Fruit fly (Drosophila melanogaster) whole organism, prepupa: ENCODE results near the gene CG7556.

Source experiments
- CG10669 ChIP-seq: fragments of 200-800 bp; sonication (Bioruptor generic); optimal IDR thresholded peaks from 3 replicates; lab custom pipeline; 2018; ENCODE audit warnings: missing biosample characterization, mild to moderate bottlenecking, missing genetic modification characterization, moderate library complexity
- CG11294 ChIP-seq: fragments of 200-800 bp; sonication (Bioruptor generic); IDR thresholded peaks from 2 replicates; pipeline ENCODE4 v1.3.6; 2022; ENCODE audit warnings: missing biosample characterization, missing genetic modification characterization
- CG11762 ChIP-seq: fragments of 200-800 bp; sonication (Bioruptor generic); optimal IDR thresholded peaks from 3 replicates; lab custom pipeline; 2016; ENCODE audit warnings: missing biosample characterization, missing genetic modification characterization; ENCODE audit not compliant: insufficient read depth
- CG11902 ChIP-seq: fragments of 200-800 bp; sonication (Bioruptor generic); optimal IDR thresholded peaks from 3 replicates; lab custom pipeline; 2016; ENCODE audit warnings: missing biosample characterization, missing genetic modification characterization
- CG15336 ChIP-seq: fragments of 200-800 bp; sonication (Bioruptor generic); IDR thresholded peaks from 2 replicates; pipeline ENCODE4 v1.3.6; 2022; ENCODE audit warnings: missing biosample characterization, missing genetic modification characterization
- CG1621 ChIP-seq: fragments of 200-800 bp; sonication (Bioruptor generic); optimal IDR thresholded peaks from 3 replicates; lab custom pipeline; 2018; ENCODE audit warnings: missing biosample characterization, mild to moderate bottlenecking, missing genetic modification characterization
- CG16779 ChIP-seq: fragments of 200-800 bp; sonication (Bioruptor generic); optimal IDR thresholded peaks from 3 replicates; lab custom pipeline; 2017; ENCODE audit warnings: missing biosample characterization, mild to moderate bottlenecking, missing genetic modification characterization
- CG3032 ChIP-seq: fragments of 200-800 bp; optimal IDR thresholded peaks from 2 replicates; lab custom pipeline; 2019; ENCODE audit warnings: missing biosample characterization, mild to moderate bottlenecking, missing genetic modification characterization, moderate library complexity
- CG32006 ChIP-seq: fragments of 200-800 bp; sonication (Bioruptor generic); optimal IDR thresholded peaks from 3 replicates; lab custom pipeline; 2017; ENCODE audit warnings: missing biosample characterization, mild to moderate bottlenecking, missing genetic modification characterization
- CG6163 ChIP-seq: fragments of 200-800 bp; sonication (Bioruptor generic); IDR thresholded peaks from 3 replicates; pipeline ENCODE4 v1.3.6; 2022; ENCODE audit warnings: missing biosample characterization, missing genetic modification characterization
- CG6276 ChIP-seq: fragments of 200-800 bp; sonication (Bioruptor generic); optimal IDR thresholded peaks from 2 replicates; lab custom pipeline; 2017; ENCODE audit warnings: missing biosample characterization, mild to moderate bottlenecking, missing genetic modification characterization
- CG6808 ChIP-seq: fragments of 200-800 bp; sonication (Bioruptor generic); optimal IDR thresholded peaks from 3 replicates; lab custom pipeline; 2017; ENCODE audit warnings: missing biosample characterization, missing genetic modification characterization, mild to moderate bottlenecking, moderate library complexity, missing genetic modification reagents
- CG8119 ChIP-seq: fragments of 200-800 bp; sonication (Bioruptor generic); IDR thresholded peaks from 3 replicates; pipeline ENCODE4 v1.3.6; 2022; ENCODE audit warnings: missing biosample characterization, missing genetic modification characterization
- CG8319 ChIP-seq: fragments of 200-800 bp; sonication (Bioruptor generic); optimal IDR thresholded peaks from 3 replicates; lab custom pipeline; 2016; ENCODE audit warnings: missing biosample characterization, missing genetic modification characterization
- CG8632 ChIP-seq: fragments of 200-800 bp; sonication (Bioruptor generic); optimal IDR thresholded peaks from 3 replicates; lab custom pipeline; 2016; ENCODE audit warnings: missing biosample characterization, missing genetic modification characterization
- CG9139 ChIP-seq: fragments of 200-800 bp; sonication (Bioruptor generic); optimal IDR thresholded peaks from 3 replicates; lab custom pipeline; 2017; ENCODE audit warnings: missing biosample characterization, mild to moderate bottlenecking, missing genetic modification characterization
- Eip75B ChIP-seq: fragments of 200-800 bp; sonication (Bioruptor generic); optimal IDR thresholded peaks from 3 replicates; lab custom pipeline; 2016; ENCODE audit warnings: missing biosample characterization, missing genetic modification characterization
- Eip78C ChIP-seq: fragments of 200-800 bp; sonication (Bioruptor generic); peaks from one replicate; lab custom pipeline; 2016; ENCODE audit warnings: missing biosample characterization, missing genetic modification characterization
- Eip93F ChIP-seq: fragments of 200-800 bp; sonication (Bioruptor generic); optimal IDR thresholded peaks from 2 replicates; lab custom pipeline; 2016; ENCODE audit warnings: missing biosample characterization, mild to moderate bottlenecking, missing genetic modification characterization
- Ets96B ChIP-seq: fragments of 200-800 bp; optimal IDR thresholded peaks from 2 replicates; lab custom pipeline; 2019; ENCODE audit warnings: missing biosample characterization, mild to moderate bottlenecking, missing genetic modification characterization, moderate library complexity
- Gug ChIP-seq: fragments of 200-800 bp; sonication (Bioruptor generic); IDR thresholded peaks from 2 replicates; pipeline ENCODE4 v1.3.6; 2022; ENCODE audit warnings: missing biosample characterization, missing genetic modification characterization
- Hr39 ChIP-seq: fragments of 200-800 bp; sonication (Bioruptor generic); optimal IDR thresholded peaks from 2 replicates; lab custom pipeline; 2016; ENCODE audit warnings: missing biosample characterization, missing genetic modification characterization
- Hr4 ChIP-seq: fragments of 200-800 bp; sonication (Bioruptor generic); optimal IDR thresholded peaks from 3 replicates; lab custom pipeline; 2016; ENCODE audit warnings: missing biosample characterization, missing genetic modification characterization
- Lpt ChIP-seq: fragments of 200-800 bp; sonication (Bioruptor generic); optimal IDR thresholded peaks from 3 replicates; lab custom pipeline; 2016; ENCODE audit warnings: missing biosample characterization, missing genetic modification characterization
- OdsH ChIP-seq: fragments of 200-800 bp; sonication (Bioruptor generic); optimal IDR thresholded peaks from 3 replicates; lab custom pipeline; 2016; ENCODE audit warnings: missing biosample characterization, missing genetic modification characterization
- Sox102F ChIP-seq: fragments of 200-800 bp; sonication (Bioruptor generic); optimal IDR thresholded peaks from 2 replicates; lab custom pipeline; 2016; ENCODE audit warnings: missing biosample characterization, mild to moderate bottlenecking, missing genetic modification characterization
- Sox14 ChIP-seq: fragments of 200-800 bp; sonication (Bioruptor generic); optimal IDR thresholded peaks from 3 replicates; lab custom pipeline; 2016; ENCODE audit warnings: missing biosample characterization, missing genetic modification characterization
- Sox15 ChIP-seq: fragments of 200-800 bp; sonication (Bioruptor generic); optimal IDR thresholded peaks from 3 replicates; lab custom pipeline; 2016; ENCODE audit warnings: missing biosample characterization, missing genetic modification characterization
- achi ChIP-seq: fragments of 200-800 bp; sonication (Bioruptor generic); optimal IDR thresholded peaks from 3 replicates; lab custom pipeline; 2016; ENCODE audit warnings: missing biosample characterization, missing genetic modification characterization
- acj6 ChIP-seq: fragments of 200-800 bp; sonication (Bioruptor generic); optimal IDR thresholded peaks from 3 replicates; lab custom pipeline; 2016; ENCODE audit warnings: missing biosample characterization, missing genetic modification characterization
- cyc ChIP-seq: fragments of 200-800 bp; sonication (Bioruptor generic); optimal IDR thresholded peaks from 3 replicates; lab custom pipeline; 2016; ENCODE audit warnings: missing biosample characterization, missing genetic modification characterization
- dsx ChIP-seq: fragments of 200-800 bp; optimal IDR thresholded peaks from 3 replicates; lab custom pipeline; 2019; ENCODE audit warnings: missing biosample characterization, mild to moderate bottlenecking, missing genetic modification characterization, moderate library complexity; ENCODE audit not compliant: poor library complexity, severe bottlenecking
- eg ChIP-seq: fragments of 200-800 bp; sonication (Bioruptor generic); IDR thresholded peaks from 3 replicates; pipeline ENCODE4 v1.3.6; 2022; ENCODE audit warnings: missing biosample characterization, missing genetic modification characterization
- esn ChIP-seq: fragments of 200-800 bp; sonication (Bioruptor generic); optimal IDR thresholded peaks from 2 replicates; lab custom pipeline; 2016; ENCODE audit warnings: missing biosample characterization, mild to moderate bottlenecking, missing genetic modification characterization, moderate library complexity
- fd59A ChIP-seq: fragments of 200-800 bp; sonication (Bioruptor generic); optimal IDR thresholded peaks from 2 replicates; lab custom pipeline; 2017; ENCODE audit warnings: missing biosample characterization, mild to moderate bottlenecking, missing genetic modification characterization, missing genetic modification reagents
- fd85E ChIP-seq: fragments of 200-800 bp; sonication (Bioruptor generic); optimal IDR thresholded peaks from 3 replicates; lab custom pipeline; 2016; ENCODE audit warnings: missing biosample characterization, missing genetic modification characterization
- fkh ChIP-seq: fragments of 200-800 bp; sonication (Bioruptor generic); optimal IDR thresholded peaks from 3 replicates; lab custom pipeline; 2017; ENCODE audit warnings: missing biosample characterization, mild to moderate bottlenecking, missing genetic modification characterization, moderate library complexity
- lz ChIP-seq: fragments of 200-800 bp; sonication (Bioruptor generic); optimal IDR thresholded peaks from 3 replicates; lab custom pipeline; 2016; ENCODE audit warnings: missing biosample characterization, missing genetic modification characterization
- net ChIP-seq: fragments of 200-800 bp; sonication (Bioruptor generic); optimal IDR thresholded peaks from 3 replicates; lab custom pipeline; 2016; ENCODE audit warnings: missing biosample characterization, missing genetic modification characterization
- pdm3 ChIP-seq: fragments of 200-800 bp; sonication (Bioruptor generic); optimal IDR thresholded peaks from 3 replicates; lab custom pipeline; 2016; ENCODE audit warnings: missing biosample characterization, missing genetic modification characterization
- salr ChIP-seq, 2 experiments: fragments of 200-800 bp; sonication (Bioruptor generic); optimal IDR thresholded peaks; 3 replicates each; lab custom pipeline; 2016 to 2018; ENCODE audit warnings: missing biosample characterization in 2 of 2, missing genetic modification characterization in 2 of 2, mild to moderate bottlenecking in 1 of 2
- ss ChIP-seq, 2 experiments: fragments of 200-800 bp; sonication (Bioruptor generic); optimal IDR thresholded peaks; 2 replicates in 1 of 2; 3 replicates in 1 of 2; lab custom pipeline; 2017 to 2018; ENCODE audit warnings: mild to moderate bottlenecking in 2 of 2, missing biosample characterization in 2 of 2, missing genetic modification characterization in 2 of 2, moderate library complexity in 1 of 2
- svp ChIP-seq: fragments of 200-800 bp; sonication (Bioruptor generic); peaks from one replicate; lab custom pipeline; 2016; ENCODE audit warnings: missing biosample characterization, missing genetic modification characterization
- vri ChIP-seq: fragments of 200-800 bp; sonication (Bioruptor generic); optimal IDR thresholded peaks from 3 replicates; lab custom pipeline; 2016; ENCODE audit warnings: missing biosample characterization, mild to moderate bottlenecking, missing genetic modification characterization

CG7556 gene

dm6 chrX:19193336-19193735, 13.7 kb upstream of the CG7556 start, which contains the start of the genes CG7914 and CG14194:
Gene CG7914, minus strand, starts transcription at chrX:19193448.
Gene CG14194, plus strand, starts transcription at chrX:19193555.
- no peak for TF ChIP-seq CG8119 (GFP tag; lab: Robert Waterston, UW)
- TF ChIP-seq CG3032 (tag; lab: Kevin White, UChicago), result no peak
- TF ChIP-seq Hr4 (GFP tag; lab: Kevin White, UChicago), result no peak
- no peak for TF ChIP-seq Eip75B (GFP tag; lab: Kevin White, UChicago)
- TF ChIP-seq fd85E, result no peak
- peak; percentile 39; the same call in 2 of the 3 replicates for TF ChIP-seq CG6163 (GFP tag; lab: Robert Waterston, UW)
- no peak for TF ChIP-seq dsx
- TF ChIP-seq CG32006 (GFP tag; lab: Kevin White, UChicago), result no peak
- peak; percentile 75 for TF ChIP-seq Sox14
- TF ChIP-seq Eip93F (GFP tag; lab: Kevin White, UChicago), result no peak
- TF ChIP-seq Sox102F (GFP tag; lab: Kevin White, UChicago), result no peak
- TF ChIP-seq acj6 (GFP tag; lab: Kevin White, UChicago), result no peak
- TF ChIP-seq ss (GFP tag; optimal IDR thresholded peaks at IDR 0.05; lab: Kevin White, UChicago), result peak in 1 of 2 experiments; percentile 9
- no peak for TF ChIP-seq CG11902 (GFP tag; lab: Kevin White, UChicago)
- TF ChIP-seq CG6276, result no peak
- no peak for TF ChIP-seq Sox15 (GFP tag; lab: Kevin White, UChicago)
- TF ChIP-seq pdm3, result no peak
- no peak for TF ChIP-seq CG6808 (GFP tag; lab: Kevin White, UChicago)
- peak; percentile 68 for TF ChIP-seq fkh (GFP tag; lab: Kevin White, UChicago)
- peak; percentile 53 for TF ChIP-seq CG1621 (tag; lab: Kevin White, UChicago)

dm6 chrX:19191597-19191996, 12.0 kb upstream of the CG7556 start:
- TF ChIP-seq CG3032 (tag; lab: Kevin White, UChicago), result no peak
- no peak for TF ChIP-seq vri (GFP tag; lab: Kevin White, UChicago)
- no peak for TF ChIP-seq fkh (GFP tag; lab: Kevin White, UChicago)
- no peak for TF ChIP-seq esn (GFP tag; lab: Kevin White, UChicago)
- TF ChIP-seq Eip78C (GFP tag; lab: Kevin White, UChicago), result no peak
- TF ChIP-seq pdm3, result no peak
- TF ChIP-seq achi (GFP tag; lab: Kevin White, UChicago), result no peak
- no peak for TF ChIP-seq CG1621 (tag; lab: Kevin White, UChicago)
- TF ChIP-seq Lpt (GFP tag; lab: Kevin White, UChicago), result no peak
- no peak for TF ChIP-seq Gug (GFP tag; lab: Robert Waterston, UW)
- no peak for TF ChIP-seq CG9139 (GFP tag; lab: Kevin White, UChicago)
- no peak for TF ChIP-seq fd59A (GFP tag; lab: Kevin White, UChicago)
- TF ChIP-seq OdsH, result no peak
- TF ChIP-seq CG15336 (GFP tag; lab: Robert Waterston, UW), result no peak

- TF ChIP-seq CG32006 (GFP tag; lab: Kevin White, UChicago) (no peak), CG16779 (tag; lab: Kevin White, UChicago) (no peak), fkh (GFP tag; lab: Kevin White, UChicago) (no peak), esn (GFP tag; lab: Kevin White, UChicago) (no peak), CG9139 (GFP tag; lab: Kevin White, UChicago) (no peak), CG6276 (no peak), CG8319 (GFP tag; lab: Kevin White, UChicago) (no peak), CG8632 (GFP tag; lab: Kevin White, UChicago) (no peak), CG15336 (GFP tag; lab: Robert Waterston, UW) (no peak)
These were observed 11.4 kb upstream of the CG7556 start for dm6 chrX:19191050-19191449.

- TF ChIP-seq cyc, result no peak
- TF ChIP-seq Ets96B (tag; lab: Kevin White, UChicago), result no peak
- TF ChIP-seq CG11294 (GFP tag; lab: Robert Waterston, UW), result no peak
- peak; percentile 74 for TF ChIP-seq Eip78C (GFP tag; lab: Kevin White, UChicago)
- TF ChIP-seq CG6276, result no peak
- no peak for TF ChIP-seq CG9139 (GFP tag; lab: Kevin White, UChicago)
- peak; percentile 48; the same call in 2 of the 3 replicates for TF ChIP-seq eg (GFP tag; lab: Robert Waterston, UW)
- TF ChIP-seq Sox15 (GFP tag; lab: Kevin White, UChicago), result no peak
- no peak for TF ChIP-seq salr (GFP tag; optimal IDR thresholded peaks at IDR 0.05; lab: Kevin White, UChicago)
- no peak for TF ChIP-seq svp (GFP tag; lab: Kevin White, UChicago)
- no peak for TF ChIP-seq Lpt (GFP tag; lab: Kevin White, UChicago)
- no peak for TF ChIP-seq net (GFP tag; lab: Kevin White, UChicago)
- TF ChIP-seq fd59A (GFP tag; lab: Kevin White, UChicago), result no peak
- TF ChIP-seq Hr39 (GFP tag; lab: Kevin White, UChicago), result no peak
- no peak for TF ChIP-seq CG11762 (GFP tag; lab: Kevin White, UChicago)
- TF ChIP-seq ss (GFP tag; optimal IDR thresholded peaks at IDR 0.05; lab: Kevin White, UChicago), result peak in 1 of 2 experiments; percentile 10
- TF ChIP-seq CG3032 (tag; lab: Kevin White, UChicago), result peak; percentile 10
- TF ChIP-seq lz (GFP tag; lab: Kevin White, UChicago), result no peak
- no peak for TF ChIP-seq CG8632 (GFP tag; lab: Kevin White, UChicago)
- no peak for TF ChIP-seq CG10669 (GFP tag; lab: Kevin White, UChicago)
- peak; percentile 22; the same call in 1 of the 2 replicates for TF ChIP-seq Gug (GFP tag; lab: Robert Waterston, UW)
These were observed 10.3 kb upstream of the CG7556 start, which contains the start of gene HP1D3csd for dm6 chrX:19189903-19190302. Gene HP1D3csd, plus strand, starts transcription at chrX:19190214.
